Worm (Caenorhabditis elegans) whole organism, L1 larva: Measurements from ENCODE around the gene clec-55.

Experiments used
- C34B4.2 ChIP-seq: sonication (generic microtip); optimal IDR thresholded peaks from 2 replicates; lab custom pipeline; 2017; ENCODE audit warnings: mild to moderate bottlenecking, missing genetic modification characterization, missing compliant biosample characterization
- aly-2 ChIP-seq: fragments of 150-350 bp; optimal IDR thresholded peaks from 2 replicates; lab custom pipeline; 2014; ENCODE audit warnings: missing biosample characterization, missing genetic modification characterization
- ama-1 ChIP-seq: fragments of 150-350 bp; optimal IDR thresholded peaks from 2 replicates; lab custom pipeline; 2014
- ceh-82 ChIP-seq, 3 experiments: fragments of 150-350 bp in 1 of 3; sonication (generic microtip) in 2 of 3; optimal IDR thresholded peaks; 2 replicates each; lab custom pipeline; 2014 to 2017; ENCODE audit warnings: missing biosample characterization in 3 of 3, missing genetic modification characterization in 3 of 3
- efl-3 ChIP-seq: fragments of 200-800 bp; sonication (Bioruptor generic); optimal IDR thresholded peaks from 2 replicates; lab custom pipeline; 2018; ENCODE audit warnings: mild to moderate bottlenecking, missing genetic modification characterization, missing compliant biosample characterization
- egl-13 ChIP-seq: sonication (generic microtip); optimal IDR thresholded peaks from 2 replicates; lab custom pipeline; 2016; ENCODE audit warnings: missing genotype, missing genetic modification reagents, missing genetic modification characterization, missing compliant biosample characterization
- elt-2 ChIP-seq: sonication (generic microtip); optimal IDR thresholded peaks from 2 replicates; lab custom pipeline; 2016; ENCODE audit warnings: missing genetic modification characterization, mild to moderate bottlenecking, inconsistent platforms, missing compliant biosample characterization, missing genetic modification reagents
- fos-1 ChIP-seq: fragments of 150-350 bp; optimal IDR thresholded peaks from 2 replicates; lab custom pipeline; 2014; ENCODE audit warnings: missing biosample characterization, missing genetic modification characterization
- hlh-17 ChIP-seq: fragments of 200-800 bp; sonication (Bioruptor generic); optimal IDR thresholded peaks from 2 replicates; lab custom pipeline; 2018; ENCODE audit warnings: missing genetic modification characterization, mild to moderate bottlenecking, missing compliant biosample characterization, moderate library complexity, borderline replicate concordance
- lin-13 ChIP-seq: fragments of 150-350 bp; optimal IDR thresholded peaks from 2 replicates; lab custom pipeline; 2014; ENCODE audit warnings: missing biosample characterization, missing genetic modification reagents, missing genetic modification characterization
- mep-1 ChIP-seq: fragments of 150-350 bp; optimal IDR thresholded peaks from 2 replicates; lab custom pipeline; 2014; ENCODE audit warnings: missing biosample characterization, missing genetic modification characterization
- nhr-77 ChIP-seq: fragments of 150-350 bp; optimal IDR thresholded peaks from 2 replicates; lab custom pipeline; 2014; ENCODE audit warnings: missing biosample characterization, missing genetic modification characterization
- snpc-4 ChIP-seq: fragments of 150-350 bp; optimal IDR thresholded peaks from 2 replicates; lab custom pipeline; 2014; ENCODE audit warnings: missing biosample characterization, missing genetic modification characterization
- sptf-1 ChIP-seq: fragments of 150-350 bp; optimal IDR thresholded peaks from 2 replicates; lab custom pipeline; 2014; ENCODE audit warnings: missing biosample characterization, missing genetic modification characterization

ce11 chrV:14484582-14484981 is 5.5 kb downstream of the clec-55 start, which contains the start of gene R02D5.4:
- no peak for TF ChIP-seq ama-1
- TF ChIP-seq ceh-82 (tag; optimal IDR thresholded peaks at IDR 0.05; lab: Kevin White, UChicago): no peak
- no peak for TF ChIP-seq mep-1
- no peak for TF ChIP-seq aly-2 (tag; lab: Kevin White, UChicago)
- TF ChIP-seq elt-2 (tag; lab: Kevin White, UChicago): no peak
- no peak for TF ChIP-seq C34B4.2 (tag; lab: Kevin White, UChicago)
- no peak for TF ChIP-seq fos-1 (tag; lab: Kevin White, UChicago)
- no peak for TF ChIP-seq snpc-4 (tag; lab: Kevin White, UChicago)
- no peak for TF ChIP-seq nhr-77
- TF ChIP-seq efl-3 (GFP tag; lab: Kevin White, UChicago): no peak
- TF ChIP-seq sptf-1 (tag; lab: Kevin White, UChicago): no peak
- TF ChIP-seq egl-13 (tag; lab: Kevin White, UChicago): no peak
- TF ChIP-seq hlh-17: no peak
- no peak for TF ChIP-seq lin-13
